Worm (Caenorhabditis elegans): ENCODE results near the gene K08E7.4.

Gene K08E7.4

ce11 chrIV:12581046-12581445 is 10.1 kb upstream of the K08E7.4 start, which contains the start of gene K08E7.6:
TSS of gene K08E7.6 (minus strand) at chrIV:12581146.
- TF ChIP-seq aly-1 (tag; optimal IDR thresholded peaks at IDR 0.05), result no peak
- no peak for TF ChIP-seq ets-7 (tag; optimal IDR thresholded peaks at IDR 0.05)
- no peak for TF ChIP-seq hmg-4 (GFP tag; optimal IDR thresholded peaks at IDR 0.05)
- TF ChIP-seq scrt-1 (GFP tag; IDR thresholded peaks at IDR 0.05), result no peak
- TF ChIP-seq B0310.2 (tag; optimal IDR thresholded peaks at IDR 0.05), result no peak
- TF ChIP-seq ceh-13 (GFP tag; optimal IDR thresholded peaks at IDR 0.05), result no peak
- TF ChIP-seq hmbx-1 (tag; optimal IDR thresholded peaks at IDR 0.05), result no peak
- TF ChIP-seq ceh-36 (tag; optimal IDR thresholded peaks at IDR 0.05), result no peak
- TF ChIP-seq F13C5.2 (tag; optimal IDR thresholded peaks at IDR 0.05), result no peak
- TF ChIP-seq pes-1 (GFP tag; IDR thresholded peaks at IDR 0.05), result no peak
- TF ChIP-seq sea-1 (GFP tag; conservative IDR thresholded peaks at IDR 0.05), result no peak
- TF ChIP-seq tbx-37 (GFP tag; conservative IDR thresholded peaks at IDR 0.05), result no peak
- no peak for TF ChIP-seq hnd-1 (tag; optimal IDR thresholded peaks at IDR 0.05)
- TF ChIP-seq tra-4 (tag; optimal IDR thresholded peaks at IDR 0.05), result no peak
- TF ChIP-seq flt-1 (GFP tag; IDR thresholded peaks at IDR 0.05), result no peak
- no peak for TF ChIP-seq tbx-11 (GFP tag; IDR thresholded peaks at IDR 0.05)
- no peak for TF ChIP-seq ama-1 (optimal IDR thresholded peaks at IDR 0.05)

ce11 chrIV:12574265-12574664 is 3.3 kb upstream of the K08E7.4 start:
- no peak for TF ChIP-seq scrt-1 (GFP tag; IDR thresholded peaks at IDR 0.05)
- TF ChIP-seq flt-1 (GFP tag; IDR thresholded peaks at IDR 0.05), result no peak
- no peak for TF ChIP-seq sea-1 (GFP tag; conservative IDR thresholded peaks at IDR 0.05)
- TF ChIP-seq tbx-11 (GFP tag; IDR thresholded peaks at IDR 0.05), result no peak
- no peak for TF ChIP-seq hmbx-1 (tag; optimal IDR thresholded peaks at IDR 0.05)
- no peak for TF ChIP-seq hmg-4 (GFP tag; optimal IDR thresholded peaks at IDR 0.05)

ce11 chrIV:12573068-12573467 is 2.1 kb upstream of the K08E7.4 start, which contains the start of gene K08E7.5:
TSS of gene K08E7.5 (plus strand) at chrIV:12573368.
- no peak for TF ChIP-seq ceh-36 (tag; optimal IDR thresholded peaks at IDR 0.05)
- TF ChIP-seq ceh-13 (GFP tag; optimal IDR thresholded peaks at IDR 0.05), result no peak
- no peak for TF ChIP-seq flt-1 (GFP tag; IDR thresholded peaks at IDR 0.05)
- no peak for TF ChIP-seq ama-1 (optimal IDR thresholded peaks at IDR 0.05)
- no peak for TF ChIP-seq scrt-1 (GFP tag; IDR thresholded peaks at IDR 0.05)
- no peak for TF ChIP-seq hmbx-1 (tag; optimal IDR thresholded peaks at IDR 0.05)
- no peak for TF ChIP-seq ets-7 (tag; optimal IDR thresholded peaks at IDR 0.05)
- no peak for TF ChIP-seq hnd-1 (tag; optimal IDR thresholded peaks at IDR 0.05)
- TF ChIP-seq tbx-37 (GFP tag; conservative IDR thresholded peaks at IDR 0.05), result no peak
- TF ChIP-seq hmg-4 (GFP tag; optimal IDR thresholded peaks at IDR 0.05), result no peak
- no peak for TF ChIP-seq F13C5.2 (tag; optimal IDR thresholded peaks at IDR 0.05)
- TF ChIP-seq tra-4 (tag; optimal IDR thresholded peaks at IDR 0.05), result no peak
- no peak for TF ChIP-seq tbx-11 (GFP tag; IDR thresholded peaks at IDR 0.05)
- no peak for TF ChIP-seq B0310.2 (tag; optimal IDR thresholded peaks at IDR 0.05)
- TF ChIP-seq pes-1 (GFP tag; IDR thresholded peaks at IDR 0.05), result no peak
- no peak for TF ChIP-seq aly-1 (tag; optimal IDR thresholded peaks at IDR 0.05)

- TF ChIP-seq hnd-1 (tag; optimal IDR thresholded peaks at IDR 0.05) (no peak), B0310.2 (tag; optimal IDR thresholded peaks at IDR 0.05) (no peak), tbx-37 (GFP tag; conservative IDR thresholded peaks at IDR 0.05) (no peak), scrt-1 (GFP tag; IDR thresholded peaks at IDR 0.05) (no peak)
Measured at ce11 chrIV:12570546-12570945, 401 bp downstream of the K08E7.4 start.

ce11 chrIV:12567176-12567892 is 3.6 kb downstream of the K08E7.4 start, which contains the start of the genes hsb-1 and let-99:
TSS of gene hsb-1 (minus strand) at chrIV:12567226.
TSS of gene let-99 (plus strand) at chrIV:12567842.
- TF ChIP-seq flt-1 (GFP tag; IDR thresholded peaks at IDR 0.05) (no peak), ceh-36 (tag; optimal IDR thresholded peaks at IDR 0.05) (no peak), tra-4 (tag; optimal IDR thresholded peaks at IDR 0.05) (no peak), ceh-13 (GFP tag; optimal IDR thresholded peaks at IDR 0.05) (no peak), tbx-37 (GFP tag; conservative IDR thresholded peaks at IDR 0.05) (no peak), B0310.2 (tag; optimal IDR thresholded peaks at IDR 0.05) (no peak), hnd-1 (tag; optimal IDR thresholded peaks at IDR 0.05) (no peak), ama-1 (optimal IDR thresholded peaks at IDR 0.05) (no peak), F13C5.2 (tag; optimal IDR thresholded peaks at IDR 0.05) (no peak), pes-1 (GFP tag; IDR thresholded peaks at IDR 0.05) (no peak)

- TF ChIP-seq ceh-13 (GFP tag; optimal IDR thresholded peaks at IDR 0.05) (no peak), tbx-11 (GFP tag; IDR thresholded peaks at IDR 0.05) (no peak), hnd-1 (tag; optimal IDR thresholded peaks at IDR 0.05) (no peak)
Measured at ce11 chrIV:12565933-12566540, 4.9 kb downstream of the K08E7.4 start, which contains the start of gene eak-7. TSS of gene eak-7 (minus strand) at chrIV:12565983.

- TF ChIP-seq aly-1 (tag; optimal IDR thresholded peaks at IDR 0.05), result no peak
- no peak for TF ChIP-seq tbx-11 (GFP tag; IDR thresholded peaks at IDR 0.05)
- TF ChIP-seq tbx-37 (GFP tag; conservative IDR thresholded peaks at IDR 0.05), result no peak
- no peak for TF ChIP-seq pes-1 (GFP tag; IDR thresholded peaks at IDR 0.05)
- no peak for TF ChIP-seq ceh-13 (GFP tag; optimal IDR thresholded peaks at IDR 0.05)
- TF ChIP-seq hmbx-1 (tag; optimal IDR thresholded peaks at IDR 0.05), result no peak
- no peak for TF ChIP-seq F13C5.2 (tag; optimal IDR thresholded peaks at IDR 0.05)
- no peak for TF ChIP-seq hmg-4 (GFP tag; optimal IDR thresholded peaks at IDR 0.05)
- TF ChIP-seq ama-1 (optimal IDR thresholded peaks at IDR 0.05), result no peak
- TF ChIP-seq ets-7 (tag; optimal IDR thresholded peaks at IDR 0.05), result no peak
- TF ChIP-seq tra-4 (tag; optimal IDR thresholded peaks at IDR 0.05), result no peak
- no peak for TF ChIP-seq hnd-1 (tag; optimal IDR thresholded peaks at IDR 0.05)
- TF ChIP-seq flt-1 (GFP tag; IDR thresholded peaks at IDR 0.05), result no peak
- no peak for TF ChIP-seq scrt-1 (GFP tag; IDR thresholded peaks at IDR 0.05)
- no peak for TF ChIP-seq sea-1 (GFP tag; conservative IDR thresholded peaks at IDR 0.05)
Measured at ce11 chrIV:12560568-12560967, 10.4 kb downstream of the K08E7.4 start, which contains the start of gene snb-7. TSS of gene snb-7 (plus strand) at chrIV:12560868.
